Fruit fly (Drosophila melanogaster) whole organism, embryonic: ENCODE data around the gene CG32413.

Source experiments
- CG10321 ChIP-seq: fragments of 200-800 bp; sonication (Bioruptor generic); IDR thresholded peaks from 2 replicates; pipeline ENCODE4 v1.3.6; 2022; ENCODE audit warnings: missing biosample characterization, missing genetic modification characterization
- CG10565 ChIP-seq: fragments of 200-800 bp; sonication (Bioruptor generic); optimal IDR thresholded peaks from 3 replicates; lab custom pipeline; 2016; ENCODE audit warnings: missing biosample characterization, mild to moderate bottlenecking, missing genetic modification characterization
- CG10654 ChIP-seq: fragments of 200-800 bp; sonication (Bioruptor generic); optimal IDR thresholded peaks from 2 replicates; lab custom pipeline; 2016; ENCODE audit warnings: missing biosample characterization, missing genetic modification characterization
- CG13296 ChIP-seq: fragments of 200-800 bp; sonication (Bioruptor generic); optimal IDR thresholded peaks from 3 replicates; lab custom pipeline; 2018; ENCODE audit warnings: missing biosample characterization, mild to moderate bottlenecking, missing genetic modification characterization
- CG13424 ChIP-seq: fragments of 200-800 bp; sonication (Bioruptor generic); optimal IDR thresholded peaks from 2 replicates; lab custom pipeline; 2019; ENCODE audit warnings: missing biosample characterization, mild to moderate bottlenecking, missing genetic modification characterization, moderate library complexity
- CG15073 ChIP-seq: fragments of 200-800 bp; sonication (Bioruptor generic); optimal IDR thresholded peaks from 2 replicates; lab custom pipeline; 2016; ENCODE audit warnings: missing biosample characterization, missing genetic modification characterization
- CG15269 ChIP-seq: fragments of 200-800 bp; sonication (Bioruptor generic); optimal IDR thresholded peaks from 2 replicates; lab custom pipeline; 2018; ENCODE audit warnings: missing biosample characterization, mild to moderate bottlenecking, missing genetic modification characterization, moderate library complexity
- CG15696 ChIP-seq: fragments of 200-800 bp; sonication (Bioruptor generic); optimal IDR thresholded peaks from 2 replicates; lab custom pipeline; 2019; ENCODE audit warnings: missing biosample characterization, mild to moderate bottlenecking, missing genetic modification characterization, moderate library complexity
- CG16863 ChIP-seq: fragments of 200-800 bp; sonication (Bioruptor generic); optimal IDR thresholded peaks from 3 replicates; lab custom pipeline; 2016; ENCODE audit warnings: missing biosample characterization, missing genetic modification characterization
- CG18764 ChIP-seq: fragments of 200-800 bp; sonication (Bioruptor generic); optimal IDR thresholded peaks from 3 replicates; lab custom pipeline; 2016; ENCODE audit warnings: missing biosample characterization, missing genetic modification characterization
- CG2129 ChIP-seq: fragments of 200-800 bp; sonication (Bioruptor generic); IDR thresholded peaks from 2 replicates; pipeline ENCODE4 v1.3.6; 2022; ENCODE audit warnings: missing biosample characterization, missing genetic modification characterization; ENCODE audit not compliant: partially characterized antibody
- CG33557 ChIP-seq: fragments of 200-800 bp; sonication (Bioruptor generic); optimal IDR thresholded peaks from 2 replicates; lab custom pipeline; 2019; ENCODE audit warnings: missing biosample characterization, mild to moderate bottlenecking, missing genetic modification characterization, moderate library complexity
- CG3407 ChIP-seq: fragments of 200-800 bp; sonication (Bioruptor generic); optimal IDR thresholded peaks from 2 replicates; lab custom pipeline; 2018; ENCODE audit warnings: missing biosample characterization, mild to moderate bottlenecking, missing genetic modification characterization
- CG34422 ChIP-seq: fragments of 200-800 bp; sonication (Bioruptor generic); IDR thresholded peaks from 3 replicates; pipeline ENCODE4 v1.3.6; 2022; ENCODE audit warnings: missing biosample characterization, missing genetic modification characterization
- CG42726 ChIP-seq: fragments of 200-800 bp; sonication (Bioruptor generic); IDR thresholded peaks from 2 replicates; pipeline ENCODE4 v1.3.6; 2022; ENCODE audit warnings: missing biosample characterization, missing genetic modification characterization; ENCODE audit not compliant: partially characterized antibody
- CG4617 ChIP-seq: fragments of 200-800 bp; sonication (Bioruptor generic); optimal IDR thresholded peaks from 3 replicates; lab custom pipeline; 2016; ENCODE audit warnings: missing biosample characterization, missing genetic modification characterization, borderline replicate concordance
- CG9797 ChIP-seq: fragments of 200-800 bp; sonication (Bioruptor generic); optimal IDR thresholded peaks from 3 replicates; lab custom pipeline; 2018; ENCODE audit warnings: missing biosample characterization, mild to moderate bottlenecking, missing genetic modification characterization
- D ChIP-seq, 2 experiments: fragments of 200-800 bp in 1 of 2; fragments of >200 bp in 1 of 2; sonication (Bioruptor generic) in 1 of 2; optimal IDR thresholded peaks; 2 replicates in 1 of 2; 3 replicates in 1 of 2; lab custom pipeline; 2017; ENCODE audit warnings: mild to moderate bottlenecking in 1 of 2, missing biosample characterization in 1 of 2, missing genetic modification characterization in 1 of 2, missing genetic modification reagents in 1 of 2
- Drgx ChIP-seq: fragments of 200-800 bp; sonication (Bioruptor generic); IDR thresholded peaks from 2 replicates; pipeline ENCODE4 v1.3.6; 2022; ENCODE audit warnings: missing biosample characterization, missing genetic modification characterization
- Eip74EF ChIP-seq, 2 experiments: fragments of 200-800 bp in 1 of 2; fragments of >200 bp in 1 of 2; sonication (Bioruptor generic) in 1 of 2; optimal IDR thresholded peaks; 2 replicates each; lab custom pipeline; 2017 to 2019; ENCODE audit warnings: missing biosample characterization in 2 of 2, missing genetic modification characterization in 2 of 2, mild to moderate bottlenecking in 1 of 2, moderate library complexity in 1 of 2
- H2.0 ChIP-seq: fragments of 200-800 bp; sonication (Bioruptor generic); IDR thresholded peaks from 2 replicates; pipeline ENCODE4 v1.3.6; 2022; ENCODE audit warnings: missing biosample characterization, missing genetic modification characterization
- Hmr ChIP-seq: fragments of 200-800 bp; sonication (Bioruptor generic); optimal IDR thresholded peaks from 3 replicates; lab custom pipeline; 2017; ENCODE audit warnings: mild to moderate bottlenecking, missing biosample characterization, missing genetic modification reagents, missing genetic modification characterization
- Jarid2 ChIP-seq: fragments of 200-800 bp; sonication (Bioruptor generic); optimal IDR thresholded peaks from 3 replicates; lab custom pipeline; 2017; ENCODE audit warnings: mild to moderate bottlenecking, missing biosample characterization, missing genetic modification reagents, missing genetic modification characterization
- Lhr ChIP-seq: fragments of 200-800 bp; sonication (Bioruptor generic); optimal IDR thresholded peaks from 3 replicates; lab custom pipeline; 2017; ENCODE audit warnings: mild to moderate bottlenecking, missing biosample characterization, missing genetic modification reagents, missing genetic modification characterization
- Med ChIP-seq: fragments of 200-800 bp; sonication (Bioruptor generic); peaks from one replicate; lab custom pipeline; 2016; ENCODE audit warnings: missing biosample characterization, missing genetic modification characterization, mild to moderate bottlenecking, inconsistent platforms, moderate library complexity
- Nf-YC ChIP-seq: fragments of 200-800 bp; optimal IDR thresholded peaks from 3 replicates; lab custom pipeline; 2019; ENCODE audit warnings: missing biosample characterization, mild to moderate bottlenecking, missing genetic modification characterization, moderate library complexity
- Oli ChIP-seq: fragments of 200-800 bp; sonication (Bioruptor generic); optimal IDR thresholded peaks from 2 replicates; lab custom pipeline; 2018; ENCODE audit warnings: missing biosample characterization, mild to moderate bottlenecking, missing genetic modification characterization, moderate library complexity
- Sin3A ChIP-seq: fragments of >200 bp; optimal IDR thresholded peaks from 2 replicates; lab custom pipeline; 2018
- Stat92E ChIP-seq, 3 experiments: fragments of >200 bp in 2 of 3; fragments of 200-800 bp in 1 of 3; sonication (Bioruptor generic) in 1 of 3; optimal IDR thresholded peaks; 2 replicates each; lab custom pipeline; 2017 to 2019; ENCODE audit warnings: missing biosample characterization in 3 of 3, missing genetic modification characterization in 3 of 3, mild to moderate bottlenecking in 1 of 3, moderate library complexity in 1 of 3
- TFAM ChIP-seq: fragments of 200-800 bp; sonication (Bioruptor generic); optimal IDR thresholded peaks from 2 replicates; lab custom pipeline; 2017; ENCODE audit warnings: missing biosample characterization, missing genetic modification characterization, inconsistent platforms
- Taf1 ChIP-seq: fragments of 200-800 bp; sonication (Bioruptor generic); IDR thresholded peaks from 2 replicates; pipeline ENCODE4 v1.3.6; 2022; ENCODE audit warnings: missing biosample characterization, missing genetic modification characterization
- YL-1 ChIP-seq: fragments of 200-800 bp; sonication (Bioruptor generic); optimal IDR thresholded peaks from 3 replicates; lab custom pipeline; 2017; ENCODE audit warnings: missing biosample characterization, mild to moderate bottlenecking, missing genetic modification characterization
- ato ChIP-seq: fragments of 200-800 bp; sonication (Bioruptor generic); IDR thresholded peaks from 2 replicates; pipeline ENCODE4 v1.3.6; 2022; ENCODE audit warnings: missing biosample characterization, missing genetic modification characterization; ENCODE audit not compliant: partially characterized antibody
- az2 ChIP-seq: fragments of 200-800 bp; sonication (Bioruptor generic); optimal IDR thresholded peaks from 3 replicates; lab custom pipeline; 2016; ENCODE audit warnings: missing biosample characterization, missing genetic modification characterization
- bcd ChIP-seq: fragments of 200-800 bp; sonication (Bioruptor generic); optimal IDR thresholded peaks from 2 replicates; lab custom pipeline; 2017; ENCODE audit warnings: missing biosample characterization, mild to moderate bottlenecking, missing genetic modification characterization
- bowl ChIP-seq: fragments of 200-800 bp; sonication (Bioruptor generic); IDR thresholded peaks from 2 replicates; pipeline ENCODE4 v1.3.6; 2022; ENCODE audit warnings: missing biosample characterization, missing genetic modification characterization
- dati ChIP-seq: fragments of 200-800 bp; sonication (Bioruptor generic); IDR thresholded peaks from 2 replicates; pipeline ENCODE4 v1.3.6; 2022; ENCODE audit warnings: missing biosample characterization, missing genetic modification characterization
- dmrt11E ChIP-seq: fragments of 200-800 bp; sonication (Bioruptor generic); optimal IDR thresholded peaks from 3 replicates; lab custom pipeline; 2018; ENCODE audit warnings: missing biosample characterization, mild to moderate bottlenecking, missing genetic modification characterization, moderate library complexity
- gce ChIP-seq: fragments of 200-800 bp; sonication (Bioruptor generic); IDR thresholded peaks from 3 replicates; pipeline ENCODE4 v1.3.6; 2022; ENCODE audit warnings: missing biosample characterization, missing genetic modification characterization
- nmo ChIP-seq: fragments of 200-800 bp; sonication (Bioruptor generic); optimal IDR thresholded peaks from 2 replicates; lab custom pipeline; 2018; ENCODE audit warnings: missing biosample characterization, mild to moderate bottlenecking, missing genetic modification characterization, moderate library complexity
- otp ChIP-seq: fragments of 200-800 bp; sonication (Bioruptor generic); IDR thresholded peaks from 3 replicates; pipeline ENCODE4, ENCODE4 v1.3.6; 2022; ENCODE audit warnings: missing biosample characterization, missing genetic modification characterization
- pan ChIP-seq, 4 experiments: fragments of >200 bp in 3 of 4; fragments of 200-800 bp in 1 of 4; sonication (Bioruptor generic) in 1 of 4; optimal IDR thresholded peaks in 3 of 4; IDR thresholded peaks in 1 of 4; 2 replicates each; pipeline versions ENCODE4 v1.3.6 to Lab custom; 2017 to 2022; ENCODE audit warnings: missing biosample characterization in 2 of 4, missing genetic modification characterization in 2 of 4, mixed read lengths in 1 of 4
- pnt ChIP-seq: fragments of 200-800 bp; sonication (Bioruptor generic); optimal IDR thresholded peaks from 3 replicates; lab custom pipeline; 2016; ENCODE audit warnings: missing biosample characterization, missing genetic modification characterization
- psq ChIP-seq: fragments of 200-800 bp; sonication (Bioruptor generic); optimal IDR thresholded peaks from 2 replicates; lab custom pipeline; 2017; ENCODE audit warnings: missing biosample characterization, missing genetic modification characterization
- pzg ChIP-seq: fragments of 200-800 bp; sonication (Bioruptor generic); optimal IDR thresholded peaks from 3 replicates; lab custom pipeline; 2018; ENCODE audit warnings: missing biosample characterization, mild to moderate bottlenecking, missing genetic modification characterization, moderate library complexity
- run ChIP-seq: fragments of 200-800 bp; sonication (Bioruptor generic); optimal IDR thresholded peaks from 3 replicates; lab custom pipeline; 2018; ENCODE audit warnings: missing biosample characterization, mild to moderate bottlenecking, missing genetic modification characterization
- scrt ChIP-seq: fragments of 200-800 bp; sonication (Bioruptor generic); optimal IDR thresholded peaks from 2 replicates; lab custom pipeline; 2018; ENCODE audit warnings: missing biosample characterization, mild to moderate bottlenecking, missing genetic modification characterization, moderate library complexity
- sna ChIP-seq: fragments of 200-800 bp; sonication (Bioruptor generic); IDR thresholded peaks from 2 replicates; pipeline ENCODE4 v1.3.6; 2022; ENCODE audit warnings: missing biosample characterization, missing genetic modification characterization; ENCODE audit not compliant: partially characterized antibody
- tap ChIP-seq: fragments of 200-800 bp; optimal IDR thresholded peaks from 3 replicates; lab custom pipeline; 2019; ENCODE audit warnings: missing biosample characterization, mild to moderate bottlenecking, missing genetic modification characterization, moderate library complexity

Gene CG32413

DNA sequence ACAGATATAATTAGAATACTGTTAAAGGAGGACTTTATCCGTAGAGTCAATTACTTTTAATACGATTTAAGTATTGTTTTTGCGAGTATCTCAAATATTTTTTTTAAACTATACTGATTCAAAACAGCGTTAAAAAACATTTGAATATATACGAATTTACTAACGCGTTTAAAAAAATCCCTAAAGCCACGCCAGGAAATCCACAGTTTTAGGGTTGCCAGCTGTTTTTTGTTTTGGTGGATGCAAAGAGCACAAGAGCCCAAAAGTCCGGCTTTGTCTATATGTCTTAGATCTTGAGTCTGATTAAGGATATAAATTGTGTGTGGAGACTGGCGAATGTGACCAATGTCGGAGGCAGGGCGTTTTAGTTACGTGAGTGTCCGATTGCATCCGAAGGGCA lies 23.7 kb upstream of the CG32413 start (continued):
- TF ChIP-seq D (optimal IDR thresholded peaks at IDR 0.05; lab: Kevin White, UChicago), result no peak
- no peak for TF ChIP-seq D (GFP tag; optimal IDR thresholded peaks at IDR 0.05; lab: Kevin White, UChicago)
- TF ChIP-seq az2 (GFP tag; lab: Kevin White, UChicago), result no peak
- TF ChIP-seq CG3407 (GFP tag; lab: Kevin White, UChicago), result no peak
- no peak for TF ChIP-seq CG13296 (GFP tag; lab: Kevin White, UChicago)
- peak; percentile 2 for TF ChIP-seq Nf-YC
- no peak for TF ChIP-seq CG15696 (tag; lab: Kevin White, UChicago)
- TF ChIP-seq Med (GFP tag; lab: Kevin White, UChicago), result peak; percentile 30
- no peak for TF ChIP-seq sna (GFP tag; lab: Robert Waterston, UW)
- no peak for TF ChIP-seq CG18764 (GFP tag; lab: Kevin White, UChicago)
- TF ChIP-seq Jarid2 (GFP tag; lab: Kevin White, UChicago), result no peak
- no peak for TF ChIP-seq CG34422
- TF ChIP-seq tap, result no peak
- TF ChIP-seq nmo (GFP tag; lab: Kevin White, UChicago), result no peak
- TF ChIP-seq run, result no peak
- no peak for TF ChIP-seq CG42726
- TF ChIP-seq pan (optimal IDR thresholded peaks at IDR 0.05; lab: Kevin White, UChicago), result no peak
- TF ChIP-seq pan (GFP tag; optimal IDR thresholded peaks at IDR 0.05 in 1 of 2, IDR thresholded peaks at IDR 0.05 in 1 of 2), result no peak
- TF ChIP-seq CG10565 (GFP tag; lab: Kevin White, UChicago), result no peak
- TF ChIP-seq Sin3A (lab: Kevin White, UChicago), result peak; percentile 6
- no peak for TF ChIP-seq ato
- no peak for TF ChIP-seq CG10654 (GFP tag; lab: Kevin White, UChicago)
- no peak for TF ChIP-seq CG10321 (GFP tag; lab: Robert Waterston, UW)
- TF ChIP-seq dati (GFP tag; lab: Robert Waterston, UW), result no peak
- no peak for TF ChIP-seq Drgx (GFP tag; lab: Robert Waterston, UW)
- no peak for TF ChIP-seq TFAM (GFP tag; lab: Kevin White, UChicago)
- TF ChIP-seq CG16863 (GFP tag; lab: Kevin White, UChicago), result no peak
- peak; percentile 34 for TF ChIP-seq YL-1
- no peak for TF ChIP-seq otp (GFP tag; lab: Robert Waterston, UW)
- TF ChIP-seq CG2129 (GFP tag; lab: Robert Waterston, UW), result no peak
- peak; percentile 14 for TF ChIP-seq CG4617 (GFP tag; lab: Kevin White, UChicago)
- no peak for TF ChIP-seq bowl (GFP tag; lab: Robert Waterston, UW)
- TF ChIP-seq bcd (GFP tag; lab: Kevin White, UChicago), result no peak
- peak; percentile 53 for TF ChIP-seq CG9797 (GFP tag; lab: Kevin White, UChicago)
- TF ChIP-seq Stat92E (GFP tag; optimal IDR thresholded peaks at IDR 0.05; lab: Kevin White, UChicago), result no peak
- no peak for TF ChIP-seq scrt (GFP tag; lab: Kevin White, UChicago)
- TF ChIP-seq CG13424 (tag; lab: Kevin White, UChicago), result no peak
- TF ChIP-seq Oli (tag; lab: Kevin White, UChicago), result no peak
- TF ChIP-seq pnt (GFP tag; lab: Kevin White, UChicago), result no peak
- no peak for TF ChIP-seq Hmr (GFP tag; lab: Kevin White, UChicago)
- TF ChIP-seq Eip74EF (GFP tag; optimal IDR thresholded peaks at IDR 0.05; lab: Kevin White, UChicago), result no peak
- no peak for TF ChIP-seq psq (GFP tag; lab: Kevin White, UChicago)
- TF ChIP-seq CG15073, result no peak
- TF ChIP-seq Taf1, result no peak
- no peak for TF ChIP-seq gce (GFP tag; lab: Robert Waterston, UW)
- peak; percentile 2 for TF ChIP-seq Lhr
- no peak for TF ChIP-seq dmrt11E (tag; lab: Kevin White, UChicago)
- TF ChIP-seq CG33557 (GFP tag; lab: Kevin White, UChicago), result no peak
- peak; percentile 34 for TF ChIP-seq pzg (GFP tag; lab: Kevin White, UChicago)
- no peak for TF ChIP-seq CG15269
- TF ChIP-seq H2.0, result 0 out of 2 replicates have a peak, but pooled peaks have one; percentile 23
